Worm (Caenorhabditis elegans) whole organism, L3 larva: ENCODE data around the gene slc-17.8.

Source experiments
- ZK546.5 ChIP-seq: sonication (generic microtip); optimal IDR thresholded peaks from 2 replicates; lab custom pipeline; 2017; ENCODE audit warnings: missing biosample characterization, missing genetic modification characterization
- aly-2 ChIP-seq: fragments of 150-350 bp; optimal IDR thresholded peaks from 2 replicates; lab custom pipeline; 2014; ENCODE audit warnings: missing biosample characterization, missing genetic modification characterization
- ama-1 ChIP-seq: fragments of 150-350 bp; optimal IDR thresholded peaks from 2 replicates; lab custom pipeline; 2018
- ceh-28 ChIP-seq: fragments of 150-350 bp; optimal IDR thresholded peaks from 2 replicates; lab custom pipeline; 2014; ENCODE audit warnings: missing biosample characterization, missing genetic modification reagents, missing genetic modification characterization
- daf-12 ChIP-seq: fragments of 150-350 bp; optimal IDR thresholded peaks from 2 replicates; lab custom pipeline; 2014; ENCODE audit warnings: missing biosample characterization, missing genetic modification reagents, missing genetic modification characterization
- egl-27 ChIP-seq: sonication (generic microtip); optimal IDR thresholded peaks from 4 replicates; lab custom pipeline; 2017; ENCODE audit warnings: missing biosample characterization, missing genetic modification reagents, missing genetic modification characterization
- egl-5 ChIP-seq: fragments of 150-350 bp; optimal IDR thresholded peaks from 2 replicates; lab custom pipeline; 2017; ENCODE audit warnings: missing biosample characterization, missing genetic modification reagents, missing genetic modification characterization, inconsistent platforms
- elt-1 ChIP-seq: fragments of 150-350 bp; optimal IDR thresholded peaks from 2 replicates; lab custom pipeline; 2014; ENCODE audit warnings: missing biosample characterization, missing genetic modification characterization
- elt-2 ChIP-seq: sonication (generic microtip); optimal IDR thresholded peaks from 2 replicates; lab custom pipeline; 2016; ENCODE audit warnings: missing genetic modification reagents, mild to moderate bottlenecking, missing genetic modification characterization, missing compliant biosample characterization
- elt-3 ChIP-seq, 3 experiments: fragments of 150-350 bp in 1 of 3; sonication (generic microtip) in 2 of 3; optimal IDR thresholded peaks; 2 replicates in 2 of 3; 4 replicates in 1 of 3; lab custom pipeline; 2014 to 2017; ENCODE audit warnings: missing biosample characterization in 3 of 3, missing genetic modification characterization in 3 of 3
- fkh-10 ChIP-seq: sonication (generic microtip); optimal IDR thresholded peaks from 2 replicates; lab custom pipeline; 2017; ENCODE audit warnings: missing biosample characterization, missing genetic modification reagents, missing genetic modification characterization
- fkh-2 ChIP-seq: fragments of 150-350 bp; optimal IDR thresholded peaks from 2 replicates; lab custom pipeline; 2014; ENCODE audit warnings: missing biosample characterization, missing genetic modification reagents, missing genetic modification characterization
- fos-1 ChIP-seq: fragments of 150-350 bp; optimal IDR thresholded peaks from 2 replicates; lab custom pipeline; 2014; ENCODE audit warnings: missing biosample characterization, missing genetic modification characterization
- hmg-11 ChIP-seq: sonication (generic microtip); optimal IDR thresholded peaks from 2 replicates; lab custom pipeline; 2016; ENCODE audit warnings: missing genetic modification characterization, missing compliant biosample characterization
- jun-1 ChIP-seq: fragments of 150-350 bp; optimal IDR thresholded peaks from 2 replicates; lab custom pipeline; 2014; ENCODE audit warnings: missing biosample characterization, missing genetic modification reagents, missing genetic modification characterization
- lin-15B ChIP-seq: fragments of 150-350 bp; optimal IDR thresholded peaks from 2 replicates; lab custom pipeline; 2014; ENCODE audit warnings: missing biosample characterization, missing genetic modification characterization
- lin-39 ChIP-seq: fragments of 150-350 bp; optimal IDR thresholded peaks from 2 replicates; lab custom pipeline; 2018; ENCODE audit warnings: missing biosample characterization, missing genetic modification reagents, missing genetic modification characterization
- mdl-1 ChIP-seq: fragments of 150-350 bp; optimal IDR thresholded peaks from 2 replicates; lab custom pipeline; 2014; ENCODE audit warnings: missing biosample characterization, missing genetic modification characterization
- mml-1 ChIP-seq: fragments of 150-350 bp; sonication (generic microtip); optimal IDR thresholded peaks from 3 replicates; lab custom pipeline; 2014; ENCODE audit warnings: missing biosample characterization, missing genetic modification characterization
- nfya-1 ChIP-seq: sonication (generic microtip); optimal IDR thresholded peaks from 2 replicates; lab custom pipeline; 2017; ENCODE audit warnings: missing genetic modification characterization, mild to moderate bottlenecking, missing compliant biosample characterization, antibody characterized with exemption, moderate library complexity; ENCODE audit not compliant: insufficient read depth
- nhr-11 ChIP-seq: fragments of 150-350 bp; optimal IDR thresholded peaks from 2 replicates; lab custom pipeline; 2014; ENCODE audit warnings: missing biosample characterization, missing genetic modification characterization
- nhr-12 ChIP-seq: fragments of 150-350 bp; optimal IDR thresholded peaks from 2 replicates; lab custom pipeline; 2014; ENCODE audit warnings: missing biosample characterization, missing genetic modification characterization
- nhr-23 ChIP-seq: fragments of 150-350 bp; optimal IDR thresholded peaks from 2 replicates; lab custom pipeline; 2014; ENCODE audit warnings: missing biosample characterization, missing genetic modification reagents, missing genetic modification characterization
- nhr-237 ChIP-seq: fragments of 150-350 bp; optimal IDR thresholded peaks from 2 replicates; lab custom pipeline; 2014; ENCODE audit warnings: missing biosample characterization, missing genetic modification characterization
- nhr-28 ChIP-seq: fragments of 150-350 bp; optimal IDR thresholded peaks from 2 replicates; lab custom pipeline; 2014; ENCODE audit warnings: missing biosample characterization, missing genetic modification characterization
- nhr-67 ChIP-seq: fragments of 150-350 bp; optimal IDR thresholded peaks from 2 replicates; lab custom pipeline; 2014; ENCODE audit warnings: missing biosample characterization, missing genetic modification characterization
- pha-4 ChIP-seq: fragments of 150-350 bp; optimal IDR thresholded peaks from 2 replicates; lab custom pipeline; 2014; ENCODE audit warnings: missing biosample characterization, missing genetic modification reagents, missing genetic modification characterization
- sea-2 ChIP-seq: fragments of 150-350 bp; sonication (generic microtip); optimal IDR thresholded peaks from 4 replicates; lab custom pipeline; 2014; ENCODE audit warnings: missing biosample characterization, missing genetic modification reagents, missing genetic modification characterization
- skn-1 ChIP-seq: fragments of 150-350 bp; optimal IDR thresholded peaks from 2 replicates; lab custom pipeline; 2014; ENCODE audit warnings: missing biosample characterization, missing genetic modification characterization
- snpc-4 ChIP-seq: fragments of 150-350 bp; optimal IDR thresholded peaks from 2 replicates; lab custom pipeline; 2014; ENCODE audit warnings: missing biosample characterization, missing genetic modification characterization
- tbx-2 ChIP-seq: sonication (generic microtip); optimal IDR thresholded peaks from 2 replicates; lab custom pipeline; 2016; ENCODE audit warnings: mild to moderate bottlenecking, missing genetic modification characterization, missing compliant biosample characterization
- unc-39 ChIP-seq: sonication (generic microtip); optimal IDR thresholded peaks from 4 replicates; lab custom pipeline; 2017; ENCODE audit warnings: missing biosample characterization, missing genetic modification characterization
- unc-62 ChIP-seq: fragments of 150-350 bp; sonication (generic microtip); optimal IDR thresholded peaks from 4 replicates; lab custom pipeline; 2014; ENCODE audit warnings: missing biosample characterization, missing genetic modification reagents, missing genetic modification characterization
- zag-1 ChIP-seq: fragments of 150-350 bp; optimal IDR thresholded peaks from 2 replicates; lab custom pipeline; 2014; ENCODE audit warnings: missing biosample characterization, missing genetic modification characterization
- ztf-11 ChIP-seq: fragments of 150-350 bp; optimal IDR thresholded peaks from 2 replicates; lab custom pipeline; 2014; ENCODE audit warnings: missing biosample characterization, missing genetic modification characterization

Gene slc-17.8

ce11 chrV:8500348-8500747 lies 45.0 kb downstream of the slc-17.8 start (continued):
- TF ChIP-seq lin-15B: peak; percentile 7
- peak; percentile 96 for TF ChIP-seq tbx-2 (tag; lab: Kevin White, UChicago)
- peak; percentile 99 for TF ChIP-seq hmg-11
- peak in 2 of 3 experiments; percentile 68 to 86 for TF ChIP-seq elt-3 (tag; optimal IDR thresholded peaks at IDR 0.05; lab: Kevin White, UChicago)
- TF ChIP-seq, all 47 proteins: peak for 36

ce11 chrV:8499407-8499806 lies 46.0 kb downstream of the slc-17.8 start:
- no peak for TF ChIP-seq skn-1 (tag; lab: Kevin White, UChicago)
- TF ChIP-seq fkh-2 (tag; lab: Kevin White, UChicago): no peak
- TF ChIP-seq aly-2 (tag; lab: Kevin White, UChicago): no peak
- no peak for TF ChIP-seq unc-39 (tag; lab: Kevin White, UChicago)
- TF ChIP-seq fos-1 (tag; lab: Kevin White, UChicago): no peak
- TF ChIP-seq mdl-1 (tag; lab: Kevin White, UChicago): no peak
- no peak for TF ChIP-seq pha-4
- no peak for TF ChIP-seq elt-2
- TF ChIP-seq lin-15B: no peak
- no peak for TF ChIP-seq ztf-11 (tag; lab: Kevin White, UChicago)

ce11 chrV:8495965-8496364 lies 49.4 kb downstream of the slc-17.8 start:
- no peak for TF ChIP-seq elt-1 (tag; lab: Kevin White, UChicago)
- no peak for TF ChIP-seq nhr-237 (tag; lab: Kevin White, UChicago)
- TF ChIP-seq ceh-28 (tag; lab: Kevin White, UChicago): no peak
- TF ChIP-seq fkh-10 (GFP tag; lab: Kevin White, UChicago): no peak
- no peak for TF ChIP-seq sea-2 (GFP tag; lab: Kevin White, UChicago)
- peak; percentile 4 for TF ChIP-seq snpc-4 (tag; lab: Kevin White, UChicago)
- TF ChIP-seq ZK546.5 (tag; lab: Kevin White, UChicago): no peak
- no peak for TF ChIP-seq nhr-67
- TF ChIP-seq unc-62: no peak
- no peak for TF ChIP-seq mml-1 (tag; lab: Kevin White, UChicago)
- no peak for TF ChIP-seq nfya-1
- TF ChIP-seq daf-12 (tag; lab: Kevin White, UChicago): no peak
- peak; percentile 22 for TF ChIP-seq elt-2
- no peak for TF ChIP-seq mdl-1 (tag; lab: Kevin White, UChicago)
- TF ChIP-seq egl-27 (tag; lab: Kevin White, UChicago): no peak
- no peak for TF ChIP-seq jun-1 (tag; lab: Kevin White, UChicago)
- no peak for TF ChIP-seq ama-1
- TF ChIP-seq, all 47 proteins: peak for 2

ce11 chrV:8495106-8495505 lies 50.3 kb downstream of the slc-17.8 start:
- TF ChIP-seq nhr-28 (tag; lab: Kevin White, UChicago) (no peak), nhr-12 (no peak), elt-1 (tag; lab: Kevin White, UChicago) (no peak), zag-1 (tag; lab: Kevin White, UChicago) (no peak), nhr-67 (no peak), skn-1 (tag; lab: Kevin White, UChicago) (no peak), elt-2 (no peak), fkh-2 (tag; lab: Kevin White, UChicago) (no peak), hmg-11 (no peak), egl-5 (no peak), nhr-23 (tag; lab: Kevin White, UChicago) (no peak), mdl-1 (tag; lab: Kevin White, UChicago) (no peak)

ce11 chrV:8494260-8494939 lies 51.0 kb downstream of the slc-17.8 start, which contains the start of gene pxn-1:
Gene pxn-1 (plus strand): TSS chrV:8494889.
- no peak for TF ChIP-seq daf-12 (tag; lab: Kevin White, UChicago)
- peak; percentile 78 for TF ChIP-seq lin-39 (tag; lab: Kevin White, UChicago)
- TF ChIP-seq elt-1 (tag; lab: Kevin White, UChicago): peak; percentile 76
- peak; percentile 55 for TF ChIP-seq unc-62
- no peak for TF ChIP-seq zag-1 (tag; lab: Kevin White, UChicago)
- no peak for TF ChIP-seq nfya-1
- TF ChIP-seq ama-1: no peak
- TF ChIP-seq nhr-11: no peak
- TF ChIP-seq unc-39 (tag; lab: Kevin White, UChicago): no peak
